Fruit fly (Drosophila melanogaster) whole organism, embryonic: ENCODE results near the gene CG3632.

Source experiments
- Antp ChIP-seq: fragments of 200-800 bp; sonication (Bioruptor generic); optimal IDR thresholded peaks from 3 replicates; lab custom pipeline; 2016; ENCODE audit warnings: missing biosample characterization, missing genetic modification characterization
- B-H1 ChIP-seq: fragments of 200-800 bp; sonication (Bioruptor generic); IDR thresholded peaks from 3 replicates; pipeline ENCODE4 v1.3.6; 2022; ENCODE audit warnings: missing biosample characterization, missing genetic modification characterization
- Bgb ChIP-seq: fragments of 200-800 bp; sonication (Bioruptor generic); IDR thresholded peaks from 2 replicates; pipeline ENCODE4 v1.3.6; 2022; ENCODE audit warnings: missing biosample characterization, missing genetic modification characterization; ENCODE audit not compliant: partially characterized antibody
- Blimp-1 ChIP-seq: fragments of 200-800 bp; sonication (Bioruptor generic); optimal IDR thresholded peaks from 3 replicates; lab custom pipeline; 2018; ENCODE audit warnings: missing biosample characterization, missing genetic modification characterization, mild to moderate bottlenecking, moderate library complexity, missing genetic modification reagents
- Bteb2 ChIP-seq: fragments of 200-800 bp; sonication (Bioruptor generic); optimal IDR thresholded peaks from 2 replicates; lab custom pipeline; 2016; ENCODE audit warnings: missing biosample characterization, missing genetic modification characterization
- CG10147 ChIP-seq: fragments of 200-800 bp; sonication (Bioruptor generic); optimal IDR thresholded peaks from 2 replicates; lab custom pipeline; 2019; ENCODE audit warnings: missing biosample characterization, mild to moderate bottlenecking, missing genetic modification characterization, moderate library complexity
- CG10959 ChIP-seq: fragments of 200-800 bp; sonication (Bioruptor generic); IDR thresholded peaks from 2 replicates; pipeline ENCODE4 v1.3.6; 2022; ENCODE audit warnings: missing biosample characterization, missing genetic modification characterization
- CG11085 ChIP-seq: fragments of 200-800 bp; sonication (Bioruptor generic); IDR thresholded peaks from 2 replicates; pipeline ENCODE4 v1.3.6; 2022; ENCODE audit warnings: missing biosample characterization, missing genetic modification characterization
- CG12236 ChIP-seq: fragments of 200-800 bp; sonication (Bioruptor generic); optimal IDR thresholded peaks from 2 replicates; lab custom pipeline; 2016; ENCODE audit warnings: missing biosample characterization, missing genetic modification characterization
- CG12744 ChIP-seq: fragments of 200-800 bp; sonication (Bioruptor generic); optimal IDR thresholded peaks from 2 replicates; lab custom pipeline; 2016; ENCODE audit warnings: missing biosample characterization, missing genetic modification characterization
- CG15073 ChIP-seq: fragments of 200-800 bp; sonication (Bioruptor generic); optimal IDR thresholded peaks from 2 replicates; lab custom pipeline; 2016; ENCODE audit warnings: missing biosample characterization, missing genetic modification characterization
- CG15601 ChIP-seq: fragments of 200-800 bp; sonication (Bioruptor generic); optimal IDR thresholded peaks from 3 replicates; lab custom pipeline; 2019; ENCODE audit warnings: missing biosample characterization, mild to moderate bottlenecking, missing genetic modification characterization, moderate library complexity
- CG1602 ChIP-seq: fragments of 200-800 bp; sonication (Bioruptor generic); optimal IDR thresholded peaks from 3 replicates; lab custom pipeline; 2016; ENCODE audit warnings: missing biosample characterization, missing genetic modification characterization
- CG1603 ChIP-seq: fragments of 200-800 bp; sonication (Bioruptor generic); optimal IDR thresholded peaks from 2 replicates; lab custom pipeline; 2019; ENCODE audit warnings: missing biosample characterization, mild to moderate bottlenecking, missing genetic modification characterization, moderate library complexity
- CG17361 ChIP-seq: fragments of 200-800 bp; sonication (Bioruptor generic); IDR thresholded peaks from 3 replicates; pipeline ENCODE4 v1.3.6; 2022; ENCODE audit warnings: missing biosample characterization, missing genetic modification characterization
- CG17385 ChIP-seq: fragments of 200-800 bp; sonication (Bioruptor generic); optimal IDR thresholded peaks from 3 replicates; lab custom pipeline; 2018; ENCODE audit warnings: missing biosample characterization, mild to moderate bottlenecking, missing genetic modification characterization
- CG17912 ChIP-seq: fragments of 200-800 bp; sonication (Bioruptor generic); optimal IDR thresholded peaks from 2 replicates; lab custom pipeline; 2018; ENCODE audit warnings: missing biosample characterization, mild to moderate bottlenecking, missing genetic modification characterization
- CG18476 ChIP-seq: fragments of 200-800 bp; sonication (Bioruptor generic); optimal IDR thresholded peaks from 2 replicates; lab custom pipeline; 2016; ENCODE audit warnings: missing biosample characterization, mild to moderate bottlenecking, missing genetic modification characterization
- CG2120 ChIP-seq: fragments of 200-800 bp; sonication (Bioruptor generic); optimal IDR thresholded peaks from 3 replicates; lab custom pipeline; 2016; ENCODE audit warnings: missing biosample characterization, missing genetic modification characterization
- CG31441 ChIP-seq: fragments of 200-800 bp; sonication (Bioruptor generic); IDR thresholded peaks from 2 replicates; pipeline ENCODE4 v1.3.6; 2022; ENCODE audit warnings: missing biosample characterization, missing genetic modification characterization
- CG32532 ChIP-seq: fragments of 200-800 bp; sonication (Bioruptor generic); IDR thresholded peaks from 2 replicates; pipeline ENCODE4 v1.3.6; 2022; ENCODE audit warnings: missing biosample characterization, missing genetic modification characterization
- CG43689 ChIP-seq: fragments of 200-800 bp; sonication (Bioruptor generic); IDR thresholded peaks from 2 replicates; pipeline ENCODE4 v1.3.6; 2022; ENCODE audit warnings: missing biosample characterization, missing genetic modification characterization
- CG5953 ChIP-seq: fragments of 200-800 bp; sonication (Bioruptor generic); IDR thresholded peaks from 2 replicates; pipeline ENCODE4 v1.3.6; 2022; ENCODE audit warnings: missing biosample characterization, missing genetic modification characterization
- CG7556 ChIP-seq: fragments of 200-800 bp; sonication (Bioruptor generic); optimal IDR thresholded peaks from 2 replicates; lab custom pipeline; 2017; ENCODE audit warnings: missing biosample characterization, mild to moderate bottlenecking, missing genetic modification characterization
- CG7928 ChIP-seq: fragments of 200-800 bp; sonication (Bioruptor generic); optimal IDR thresholded peaks from 2 replicates; lab custom pipeline; 2017; ENCODE audit warnings: missing biosample characterization, mild to moderate bottlenecking, missing genetic modification characterization
- Dll ChIP-seq: fragments of 200-800 bp; sonication (Bioruptor generic); IDR thresholded peaks from 4 replicates; pipeline ENCODE4 v1.3.6; 2022; ENCODE audit warnings: missing biosample characterization, missing genetic modification characterization; ENCODE audit not compliant: partially characterized antibody
- Drgx ChIP-seq: fragments of 200-800 bp; sonication (Bioruptor generic); IDR thresholded peaks from 2 replicates; pipeline ENCODE4 v1.3.6; 2022; ENCODE audit warnings: missing biosample characterization, missing genetic modification characterization
- Mad ChIP-seq: fragments of 200-800 bp; sonication (Bioruptor generic); optimal IDR thresholded peaks from 2 replicates; lab custom pipeline; 2016; ENCODE audit warnings: missing biosample characterization, missing genetic modification characterization
- Med ChIP-seq: fragments of 200-800 bp; sonication (Bioruptor generic); peaks from one replicate; lab custom pipeline; 2016; ENCODE audit warnings: missing biosample characterization, missing genetic modification characterization, mild to moderate bottlenecking, inconsistent platforms, moderate library complexity
- Optix ChIP-seq: fragments of 200-800 bp; sonication (Bioruptor generic); IDR thresholded peaks from 3 replicates; pipeline ENCODE4 v1.3.6; 2022; ENCODE audit warnings: missing biosample characterization, missing genetic modification characterization
- Ptx1 ChIP-seq: fragments of 200-800 bp; sonication (Bioruptor generic); IDR thresholded peaks from 2 replicates; pipeline ENCODE4 v1.3.6; 2022; ENCODE audit warnings: missing biosample characterization, missing genetic modification characterization
- Side ChIP-seq: fragments of 200-800 bp; sonication (Bioruptor generic); optimal IDR thresholded peaks from 2 replicates; lab custom pipeline; 2016; ENCODE audit warnings: missing biosample characterization, missing genetic modification characterization
- Stat92E ChIP-seq, 3 experiments: fragments of >200 bp in 2 of 3; fragments of 200-800 bp in 1 of 3; sonication (Bioruptor generic) in 1 of 3; optimal IDR thresholded peaks; 2 replicates each; lab custom pipeline; 2017 to 2019; ENCODE audit warnings: missing biosample characterization in 3 of 3, missing genetic modification characterization in 3 of 3, mild to moderate bottlenecking in 1 of 3, moderate library complexity in 1 of 3
- Vsx1 ChIP-seq: fragments of 200-800 bp; sonication (Bioruptor generic); optimal IDR thresholded peaks from 2 replicates; lab custom pipeline; 2017; ENCODE audit warnings: missing biosample characterization, mild to moderate bottlenecking, missing genetic modification characterization, missing genetic modification reagents
- amos ChIP-seq: fragments of 200-800 bp; sonication (Bioruptor generic); IDR thresholded peaks from 2 replicates; pipeline ENCODE4 v1.3.6; 2022; ENCODE audit warnings: missing biosample characterization, missing genetic modification characterization; ENCODE audit not compliant: partially characterized antibody
- corto ChIP-seq: fragments of 200-800 bp; sonication (Bioruptor generic); optimal IDR thresholded peaks from 2 replicates; lab custom pipeline; 2016; ENCODE audit warnings: missing biosample characterization, mild to moderate bottlenecking, missing genetic modification characterization, moderate library complexity
- danr ChIP-seq: fragments of 200-800 bp; sonication (Bioruptor generic); IDR thresholded peaks from 2 replicates; pipeline ENCODE4 v1.3.6; 2022; ENCODE audit warnings: missing biosample characterization, missing genetic modification characterization
- esg ChIP-seq: fragments of 200-800 bp; sonication (Bioruptor generic); conservative IDR thresholded peaks from 2 replicates; pipeline ENCODE4 v1.3.6; 2022; ENCODE audit warnings: missing biosample characterization, missing genetic modification characterization
- ewg ChIP-seq: fragments of 200-800 bp; sonication (Bioruptor generic); optimal IDR thresholded peaks from 3 replicates; lab custom pipeline; 2017; ENCODE audit warnings: mild to moderate bottlenecking, missing biosample characterization, missing genetic modification reagents, missing genetic modification characterization
- fd102C ChIP-seq: fragments of 200-800 bp; sonication (Bioruptor generic); optimal IDR thresholded peaks from 2 replicates; lab custom pipeline; 2018; ENCODE audit warnings: missing biosample characterization, mild to moderate bottlenecking, missing genetic modification characterization, moderate library complexity
- gsb ChIP-seq: fragments of 200-800 bp; sonication (Bioruptor generic); IDR thresholded peaks from 2 replicates; pipeline ENCODE4 v1.3.6; 2022; ENCODE audit warnings: missing biosample characterization, missing genetic modification characterization
- ham ChIP-seq: fragments of 200-800 bp; sonication (Bioruptor generic); IDR thresholded peaks from 2 replicates; pipeline ENCODE4 v1.3.6; 2022; ENCODE audit warnings: missing biosample characterization, missing genetic modification characterization
- hb ChIP-seq: fragments of 200-800 bp; sonication (Bioruptor generic); IDR thresholded peaks from 3 replicates; pipeline ENCODE4 v1.3.6; 2022; ENCODE audit warnings: missing biosample characterization, missing genetic modification characterization; ENCODE audit not compliant: partially characterized antibody
- jumu ChIP-seq: fragments of 200-800 bp; sonication (Bioruptor generic); optimal IDR thresholded peaks from 3 replicates; lab custom pipeline; 2016; ENCODE audit warnings: missing biosample characterization, missing genetic modification characterization
- nom ChIP-seq: fragments of 200-800 bp; sonication (Bioruptor generic); optimal IDR thresholded peaks from 2 replicates; lab custom pipeline; 2017; ENCODE audit warnings: missing biosample characterization, missing genetic modification characterization, mild to moderate bottlenecking, moderate library complexity, missing genetic modification reagents
- oc ChIP-seq: fragments of 200-800 bp; sonication (Bioruptor generic); optimal IDR thresholded peaks from 2 replicates; lab custom pipeline; 2018; ENCODE audit warnings: missing biosample characterization, mild to moderate bottlenecking, missing genetic modification characterization, moderate library complexity
- phol ChIP-seq: fragments of 200-800 bp; sonication (Bioruptor generic); optimal IDR thresholded peaks from 3 replicates; lab custom pipeline; 2018; ENCODE audit warnings: missing biosample characterization, mild to moderate bottlenecking, missing genetic modification characterization, moderate library complexity
- psq ChIP-seq: fragments of 200-800 bp; sonication (Bioruptor generic); optimal IDR thresholded peaks from 2 replicates; lab custom pipeline; 2017; ENCODE audit warnings: missing biosample characterization, missing genetic modification characterization
- ranshi ChIP-seq: fragments of 200-800 bp; sonication (Bioruptor generic); IDR thresholded peaks from 2 replicates; pipeline ENCODE4 v1.3.6; 2022; ENCODE audit warnings: missing biosample characterization, missing genetic modification characterization
- row ChIP-seq: fragments of 200-800 bp; sonication (Bioruptor generic); IDR thresholded peaks from 3 replicates; pipeline ENCODE4 v1.3.6; 2022; ENCODE audit warnings: missing biosample characterization, missing genetic modification characterization
- ttk ChIP-seq: fragments of 200-800 bp; sonication (Bioruptor generic); IDR thresholded peaks from 2 replicates; pipeline ENCODE4 v2.1.2; 2022; ENCODE audit warnings: missing biosample characterization, missing genetic modification characterization

Gene CG3632

DNA sequence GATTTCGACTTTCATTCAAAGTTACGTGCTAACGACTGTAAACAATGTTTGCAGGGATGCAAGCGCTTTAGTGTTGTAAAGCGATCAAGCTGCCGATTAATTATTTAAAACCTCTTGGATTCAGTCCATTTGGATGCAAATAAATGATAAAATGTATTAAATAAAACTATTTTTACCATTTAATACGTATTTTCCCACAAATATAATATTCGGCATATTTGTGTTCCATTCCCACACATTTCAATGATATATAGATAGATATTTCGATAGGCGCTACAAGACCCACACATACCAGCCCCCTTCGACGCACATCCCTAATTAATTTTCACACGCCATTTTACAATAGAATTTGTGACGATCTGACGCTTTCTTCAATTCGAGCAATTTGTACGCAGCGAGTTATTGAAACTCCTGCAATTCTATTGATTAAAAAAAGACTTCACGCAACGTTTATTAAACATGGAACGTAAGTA lies 7.9 kb upstream of the CG3632 start, which contains the start of the genes CG32576 and caz (continued):
- TF ChIP-seq Med (GFP tag; lab: Kevin White, UChicago) (peak; percentile 48), amos (GFP tag; lab: Robert Waterston, UW) (peak; percentile 64), Optix (GFP tag; lab: Robert Waterston, UW) (no peak), Blimp-1 (GFP tag; lab: Kevin White, UChicago) (no peak), Bteb2 (no peak), ranshi (GFP tag; lab: Robert Waterston, UW) (no peak), CG7928 (GFP tag; lab: Kevin White, UChicago) (peak; percentile 95), CG18476 (GFP tag; lab: Kevin White, UChicago) (no peak), B-H1 (GFP tag; lab: Robert Waterston, UW) (no peak), Side (no peak), CG15073 (no peak), CG32532 (GFP tag; lab: Robert Waterston, UW) (peak; percentile 18; the same call in 1 of the 2 replicates), jumu (no peak), CG2120 (peak; percentile 57), CG17912 (no peak), CG5953 (GFP tag; lab: Robert Waterston, UW) (no peak), CG17361 (GFP tag; lab: Robert Waterston, UW) (peak; percentile 70; the same call in 2 of the 3 replicates), Vsx1 (GFP tag; lab: Kevin White, UChicago) (no peak), corto (GFP tag; lab: Kevin White, UChicago) (no peak), CG31441 (GFP tag; lab: Robert Waterston, UW) (no peak; the same call in none of the 2 replicates), Bgb (GFP tag; lab: Robert Waterston, UW) (peak; percentile 35), oc (tag; lab: Kevin White, UChicago) (no peak), hb (GFP tag; lab: Robert Waterston, UW) (no peak), gsb (GFP tag; lab: Robert Waterston, UW) (no peak), row (peak; percentile 76), CG12236 (no peak), CG7556 (peak; percentile 32), esg (GFP tag; lab: Robert Waterston, UW) (no peak), CG11085 (GFP tag; lab: Robert Waterston, UW) (no peak), CG15601 (tag; lab: Kevin White, UChicago) (peak; percentile 72), CG1602 (no peak), CG12744 (no peak), CG10959 (GFP tag; lab: Robert Waterston, UW) (no peak), Drgx (GFP tag; lab: Robert Waterston, UW) (no peak), Dll (GFP tag; lab: Robert Waterston, UW) (peak; percentile 77), psq (GFP tag; lab: Kevin White, UChicago) (no peak), nom (GFP tag; lab: Kevin White, UChicago) (no peak), CG10147 (peak; percentile 22), Antp (GFP tag; lab: Kevin White, UChicago) (peak; percentile 24), CG17385 (GFP tag; lab: Kevin White, UChicago) (peak; percentile 22), Stat92E (GFP tag; optimal IDR thresholded peaks at IDR 0.05; lab: Kevin White, UChicago) (no peak), Ptx1 (GFP tag; lab: Robert Waterston, UW) (no peak), Mad (GFP tag; lab: Kevin White, UChicago) (no peak), CG43689 (GFP tag; lab: Robert Waterston, UW) (no peak), fd102C (GFP tag; lab: Kevin White, UChicago) (no peak), danr (no peak), ewg (GFP tag; lab: Kevin White, UChicago) (no peak), CG1603 (tag; lab: Kevin White, UChicago) (peak; percentile 23), phol (tag; lab: Kevin White, UChicago) (peak; percentile 89), ham (GFP tag; lab: Robert Waterston, UW) (no peak), ttk (no peak)
